Worm (Caenorhabditis elegans) whole organism, midembryonic: Measurements from ENCODE around the gene C05C8.5.

Experiments used
- T22C8.4 ChIP-seq: fragments of 200-800 bp; sonication (Bioruptor generic); IDR thresholded peaks from 2 replicates; pipeline ENCODE4 v1.3.6; 2022; ENCODE audit warnings: missing genetic modification characterization, missing compliant biosample characterization
- cog-1 ChIP-seq: sonication (generic microtip); optimal IDR thresholded peaks from 2 replicates; lab custom pipeline; 2016; ENCODE audit warnings: missing genetic modification characterization, missing compliant biosample characterization
- flt-1 ChIP-seq: fragments of 200-800 bp; sonication (Bioruptor generic); IDR thresholded peaks from 2 replicates; pipeline ENCODE4 v1.3.6; 2022; ENCODE audit warnings: missing genetic modification characterization, missing compliant biosample characterization
- klf-2 ChIP-seq: fragments of 200-800 bp; sonication (Bioruptor generic); conservative IDR thresholded peaks from 2 replicates; pipeline ENCODE4 v1.3.6; 2022; ENCODE audit warnings: missing genetic modification reagents, missing genetic modification characterization, missing compliant biosample characterization
- med-1 ChIP-seq: sonication (generic microtip); optimal IDR thresholded peaks from 2 replicates; lab custom pipeline; 2017; ENCODE audit warnings: missing genetic modification characterization, mild to moderate bottlenecking, missing compliant biosample characterization, antibody characterized with exemption, missing genetic modification reagents; ENCODE audit not compliant: insufficient read depth
- ref-1 ChIP-seq: fragments of 200-800 bp; sonication (Bioruptor generic); conservative IDR thresholded peaks from 2 replicates; pipeline ENCODE4 v1.3.6; 2022; ENCODE audit warnings: missing genetic modification reagents, missing genetic modification characterization, missing compliant biosample characterization
- tab-1 ChIP-seq: fragments of 200-800 bp; sonication (Bioruptor generic); IDR thresholded peaks from 2 replicates; pipeline ENCODE4 v1.3.6; 2022; ENCODE audit warnings: missing genetic modification characterization, missing compliant biosample characterization
- ztf-23 ChIP-seq: fragments of 200-800 bp; sonication (Bioruptor generic); IDR thresholded peaks from 2 replicates; pipeline ENCODE4 v1.3.6; 2022; ENCODE audit warnings: missing genetic modification reagents, missing genetic modification characterization, missing compliant biosample characterization
- ztf-29 ChIP-seq: fragments of 200-800 bp; sonication (Bioruptor generic); IDR thresholded peaks from 2 replicates; pipeline ENCODE4 v1.3.6; 2022; ENCODE audit warnings: missing genetic modification reagents, missing genetic modification characterization, missing compliant biosample characterization

- TF ChIP-seq tab-1 (GFP tag; lab: Robert Waterston, UW) (no peak), ztf-29 (GFP tag; lab: Robert Waterston, UW) (no peak), ztf-23 (GFP tag; lab: Robert Waterston, UW) (no peak), ref-1 (no peak), cog-1 (tag; lab: Kevin White, UChicago) (no peak), flt-1 (GFP tag; lab: Robert Waterston, UW) (no peak), klf-2 (GFP tag; lab: Robert Waterston, UW) (no peak), T22C8.4 (GFP tag; lab: Robert Waterston, UW) (no peak), med-1 (GFP tag; lab: Kevin White, UChicago) (no peak)
Observed at ce11 chrV:7216016-7216415, 18.6 kb downstream of the C05C8.5 start.
